Fruit fly (Drosophila melanogaster): ENCODE results near the gene Gorab.

- TF ChIP-seq Myc (optimal IDR thresholded peaks at IDR 0.05) (no peak), psq (optimal IDR thresholded peaks at IDR 0.05) (no peak), h (optimal IDR thresholded peaks at IDR 0.05) (no peak), ttk (optimal IDR thresholded peaks at IDR 0.05) (no peak), Sin3A (optimal IDR thresholded peaks at IDR 0.05) (no peak), insv (optimal IDR thresholded peaks at IDR 0.05) (no peak)
Observed at dm6 chr3L:17421319-17421718, 7.3 kb downstream of the Gorab start, which contains the start of gene blot.
